Fruit fly (Drosophila melanogaster) S2 (cell line): ENCODE results near the gene CG4278.

Experiments
- CG8478 ChIP-seq: fragments of >200 bp; optimal IDR thresholded peaks from 2 replicates; lab custom pipeline; 2018
- CTCF ChIP-seq, 2 experiments: fragments of >200 bp; optimal IDR thresholded peaks; 2 replicates each; lab custom pipeline; 2018

- TF ChIP-seq CTCF (optimal IDR thresholded peaks at IDR 0.05; lab: Kevin White, UChicago), result no peak
- TF ChIP-seq CG8478 (lab: Kevin White, UChicago), result no peak
Measured at dm6 chr2L:16342224-16342623, 15.4 kb downstream of the CG4278 start, which contains the start of gene CG44405.
